Fruit fly (Drosophila melanogaster) whole organism, pupa: ENCODE measurements around the gene Ent3.

Experiments
- CG10348 ChIP-seq: fragments of 200-800 bp; sonication (Bioruptor generic); IDR thresholded peaks from 2 replicates; pipeline ENCODE4 v1.3.6; 2022; ENCODE audit warnings: missing biosample characterization, missing genetic modification characterization
- CG14655 ChIP-seq: fragments of 200-800 bp; sonication (Bioruptor generic); optimal IDR thresholded peaks from 3 replicates; lab custom pipeline; 2017; ENCODE audit warnings: mild to moderate bottlenecking, missing biosample characterization, missing genetic modification reagents, missing genetic modification characterization
- CG15710 ChIP-seq: fragments of 200-800 bp; sonication (Bioruptor generic); optimal IDR thresholded peaks from 2 replicates; lab custom pipeline; 2018; ENCODE audit warnings: missing biosample characterization, mild to moderate bottlenecking, missing genetic modification characterization, moderate library complexity
- CG34367 ChIP-seq: fragments of 200-800 bp; sonication (Bioruptor generic); optimal IDR thresholded peaks from 2 replicates; lab custom pipeline; 2018; ENCODE audit warnings: missing biosample characterization, mild to moderate bottlenecking, missing genetic modification characterization
- CG4496 ChIP-seq: fragments of 200-800 bp; sonication (Bioruptor generic); IDR thresholded peaks from 3 replicates; pipeline ENCODE4 v1.3.6; 2022; ENCODE audit warnings: missing biosample characterization, missing genetic modification characterization
- CG8159 ChIP-seq: fragments of 200-800 bp; sonication (Bioruptor generic); optimal IDR thresholded peaks from 3 replicates; lab custom pipeline; 2018; ENCODE audit warnings: missing biosample characterization, mild to moderate bottlenecking, missing genetic modification characterization, moderate library complexity
- D1 ChIP-seq: fragments of 200-800 bp; sonication (Bioruptor generic); optimal IDR thresholded peaks from 2 replicates; lab custom pipeline; 2018; ENCODE audit warnings: missing biosample characterization, mild to moderate bottlenecking, missing genetic modification characterization, moderate library complexity
- EcR ChIP-seq: fragments of 200-800 bp; sonication (Bioruptor generic); optimal IDR thresholded peaks from 3 replicates; lab custom pipeline; 2019; ENCODE audit warnings: missing biosample characterization, missing genetic modification characterization, mild to moderate bottlenecking, moderate library complexity, missing genetic modification reagents
- Ets98B ChIP-seq: fragments of 200-800 bp; sonication (Bioruptor generic); IDR thresholded peaks from 2 replicates; pipeline ENCODE4 v1.3.6; 2022; ENCODE audit warnings: missing biosample characterization, missing genetic modification characterization
- Snoo ChIP-seq: fragments of 200-800 bp; sonication (Bioruptor generic); optimal IDR thresholded peaks from 3 replicates; lab custom pipeline; 2017; ENCODE audit warnings: missing biosample characterization, mild to moderate bottlenecking, missing genetic modification characterization, inconsistent platforms
- gl ChIP-seq: fragments of 200-800 bp; sonication (Bioruptor generic); optimal IDR thresholded peaks from 2 replicates; lab custom pipeline; 2018; ENCODE audit warnings: missing biosample characterization, mild to moderate bottlenecking, missing genetic modification characterization
- rn ChIP-seq: fragments of 200-800 bp; sonication (Bioruptor generic); IDR thresholded peaks from 2 replicates; pipeline ENCODE4 v1.3.6; 2022; ENCODE audit warnings: missing biosample characterization, missing genetic modification characterization

dm6 chr3L:12833864-12834525 is 19.5 kb upstream of the Ent3 start:
- TF ChIP-seq CG4496 (GFP tag; lab: Robert Waterston, UW) (peak; percentile 63; the same call in 2 of the 3 replicates), CG8159 (tag; lab: Kevin White, UChicago) (no peak), EcR (GFP tag; lab: Kevin White, UChicago) (peak; percentile 11), CG10348 (no peak), D1 (peak; percentile 67), CG15710 (tag; lab: Kevin White, UChicago) (no peak), Ets98B (GFP tag; lab: Robert Waterston, UW) (no peak), CG34367 (no peak), Snoo (tag; lab: Kevin White, UChicago) (no peak), rn (no peak), gl (tag; lab: Kevin White, UChicago) (no peak), CG14655 (GFP tag; lab: Kevin White, UChicago) (no peak)
